Worm (Caenorhabditis elegans): Measurements from ENCODE around the gene Y45F10B.13.

DNA sequence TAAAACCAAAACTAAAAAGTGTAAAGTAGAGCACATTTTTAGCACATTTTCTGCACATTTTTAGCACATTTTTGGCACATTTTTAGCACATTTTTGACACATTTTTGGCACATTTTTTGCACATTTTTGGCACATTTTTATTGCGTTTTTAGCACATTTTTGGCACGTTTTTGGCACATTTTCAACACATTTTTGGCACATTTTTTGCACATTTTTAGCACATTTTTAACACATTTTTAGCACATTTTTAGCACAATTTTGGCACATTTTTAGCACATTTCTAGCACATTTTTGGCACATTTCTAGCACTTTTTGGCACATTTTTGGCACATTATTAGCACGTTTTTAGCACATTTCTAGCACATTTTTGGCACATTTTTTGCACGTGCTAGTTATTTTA lies 14.1 kb upstream of the Y45F10B.13 start:
- no peak for TF ChIP-seq W03F9.2 (tag; optimal IDR thresholded peaks at IDR 0.05)
- TF ChIP-seq dao-5 (tag; optimal IDR thresholded peaks at IDR 0.05), result no peak
- TF ChIP-seq him-1 (tag; optimal IDR thresholded peaks at IDR 0.05), result no peak
